Worm (Caenorhabditis elegans): ENCODE results near the gene ZK892.3.

ce11 chrII:9988620-9989019, 13.0 kb upstream of the ZK892.3 start:
- TF ChIP-seq lin-35 (GFP tag; optimal IDR thresholded peaks at IDR 0.05) (no peak), ama-1 (optimal IDR thresholded peaks at IDR 0.05) (no peak), ama-1 (GFP tag; optimal IDR thresholded peaks at IDR 0.05) (no peak), pha-4 (tag; optimal IDR thresholded peaks at IDR 0.05) (no peak), ztf-3 (GFP tag; optimal IDR thresholded peaks at IDR 0.05) (no peak), F52B5.7 (tag; optimal IDR thresholded peaks at IDR 0.05) (no peak), mel-28 (tag; optimal IDR thresholded peaks at IDR 0.05; ENCODE audit: borderline replicate concordance) (no peak), lsl-1 (GFP tag; optimal IDR thresholded peaks at IDR 0.05) (no peak), attf-5 (GFP tag; optimal IDR thresholded peaks at IDR 0.05) (no peak), sea-2 (GFP tag; IDR thresholded peaks at IDR 0.05) (no peak), tbp1 (GFP tag; optimal IDR thresholded peaks at IDR 0.05) (no peak)

Measured in whole organism, young adult.